Worm (Caenorhabditis elegans): ENCODE measurements around the gene mif-2.

mif-2 gene

ce11 chrV:11993706-11994345, 15.6 kb upstream of the mif-2 start, which contains the start of the genes cyl-1 and C52E4.7:
Gene cyl-1, minus strand, starts transcription at chrV:11993723.
Gene C52E4.7, plus strand, starts transcription at chrV:11994295.
- TF ChIP-seq lin-13 (tag; optimal IDR thresholded peaks at IDR 0.05) (peak; percentile 49), pha-4 (tag; optimal IDR thresholded peaks at IDR 0.05) (peak; percentile 51), mls-2 (tag; optimal IDR thresholded peaks at IDR 0.05) (no peak), nhr-28 (tag; optimal IDR thresholded peaks at IDR 0.05) (no peak), nhr-237 (tag; optimal IDR thresholded peaks at IDR 0.05) (peak; percentile 43), ceh-83 (GFP tag; optimal IDR thresholded peaks at IDR 0.05) (no peak), flh-1 (GFP tag; optimal IDR thresholded peaks at IDR 0.05) (no peak), unc-62 (GFP tag; optimal IDR thresholded peaks at IDR 0.05) (no peak), sem-2 (GFP tag; optimal IDR thresholded peaks at IDR 0.05) (no peak), lsy-2 (tag; optimal IDR thresholded peaks at IDR 0.05) (peak; percentile 9), mep-1 (tag; optimal IDR thresholded peaks at IDR 0.05) (peak; percentile 83), M03D4.4 (tag; optimal IDR thresholded peaks at IDR 0.05) (no peak), unc-120 (tag; optimal IDR thresholded peaks at IDR 0.05; ENCODE audit: poor library complexity, severe bottlenecking) (no peak), sptf-1 (tag; optimal IDR thresholded peaks at IDR 0.05) (no peak), unc-39 (tag; optimal IDR thresholded peaks at IDR 0.05) (no peak), blmp-1 (tag; optimal IDR thresholded peaks at IDR 0.05) (no peak), elt-3 (tag; optimal IDR thresholded peaks at IDR 0.05) (no peak), snpc-4 (tag; optimal IDR thresholded peaks at IDR 0.05) (no peak), ztf-11 (tag; optimal IDR thresholded peaks at IDR 0.05) (no peak), cnd-1 (tag; optimal IDR thresholded peaks at IDR 0.05) (no peak), ham-2 (GFP tag; optimal IDR thresholded peaks at IDR 0.05) (no peak), elt-1 (tag; optimal IDR thresholded peaks at IDR 0.05; ENCODE audit: borderline replicate concordance, insufficient read depth) (no peak), bed-3 (GFP tag; optimal IDR thresholded peaks at IDR 0.05) (no peak), zip-8 (tag; optimal IDR thresholded peaks at IDR 0.05) (no peak), mab-5 (tag; optimal IDR thresholded peaks at IDR 0.05) (no peak), ceh-39 (tag; optimal IDR thresholded peaks at IDR 0.05) (peak; percentile 29), ces-1 (GFP tag; optimal IDR thresholded peaks at IDR 0.05) (peak; percentile 42)

- TF ChIP-seq mep-1 (tag; optimal IDR thresholded peaks at IDR 0.05) (no peak), ces-1 (GFP tag; optimal IDR thresholded peaks at IDR 0.05) (peak; percentile 45)
These were observed 12.4 kb upstream of the mif-2 start for ce11 chrV:11990511-11991127.

- TF ChIP-seq blmp-1 (tag; optimal IDR thresholded peaks at IDR 0.05) (peak; percentile 47), flh-1 (GFP tag; optimal IDR thresholded peaks at IDR 0.05) (no peak)
These were observed 11.6 kb upstream of the mif-2 start for ce11 chrV:11989861-11990260.

- TF ChIP-seq elt-3 (tag; optimal IDR thresholded peaks at IDR 0.05) (no peak), ces-1 (GFP tag; optimal IDR thresholded peaks at IDR 0.05) (peak; percentile 97), elt-1 (tag; optimal IDR thresholded peaks at IDR 0.05; ENCODE audit: borderline replicate concordance, insufficient read depth) (no peak), ceh-39 (tag; optimal IDR thresholded peaks at IDR 0.05) (no peak), unc-39 (tag; optimal IDR thresholded peaks at IDR 0.05) (no peak), M03D4.4 (tag; optimal IDR thresholded peaks at IDR 0.05) (no peak), ham-2 (GFP tag; optimal IDR thresholded peaks at IDR 0.05) (no peak), mab-5 (tag; optimal IDR thresholded peaks at IDR 0.05) (no peak), blmp-1 (tag; optimal IDR thresholded peaks at IDR 0.05) (peak; percentile 80), ceh-43 (GFP tag; optimal IDR thresholded peaks at IDR 0.05) (no peak)
These were observed 8.0 kb upstream of the mif-2 start for ce11 chrV:11986078-11986869.

ce11 chrV:11985384-11985783, 7.1 kb upstream of the mif-2 start, which contains the start of gene mans-2:
Gene mans-2, minus strand, starts transcription at chrV:11985484.
- TF ChIP-seq bed-3 (GFP tag; optimal IDR thresholded peaks at IDR 0.05) = no peak
- no peak for TF ChIP-seq ztf-11 (tag; optimal IDR thresholded peaks at IDR 0.05)
- no peak for TF ChIP-seq cnd-1 (tag; optimal IDR thresholded peaks at IDR 0.05)
- TF ChIP-seq unc-39 (tag; optimal IDR thresholded peaks at IDR 0.05) = no peak
- no peak for TF ChIP-seq elt-3 (tag; optimal IDR thresholded peaks at IDR 0.05)
- no peak for TF ChIP-seq unc-120 (tag; optimal IDR thresholded peaks at IDR 0.05; ENCODE audit: poor library complexity, severe bottlenecking)
- TF ChIP-seq mep-1 (tag; optimal IDR thresholded peaks at IDR 0.05) = no peak
- TF ChIP-seq tbx-8 (GFP tag; optimal IDR thresholded peaks at IDR 0.05) = no peak
- no peak for TF ChIP-seq nhr-2 (tag; optimal IDR thresholded peaks at IDR 0.05)
- TF ChIP-seq lin-13 (tag; optimal IDR thresholded peaks at IDR 0.05) = no peak

Data from whole organism, mixed stage, embryonic.